Worm (Caenorhabditis elegans) whole organism, L4 larva: ENCODE results near the gene C13C4.8.

ENCODE experiments used
- ZK337.2 ChIP-seq: fragments of 200-800 bp; sonication (Bioruptor generic); IDR thresholded peaks from 2 replicates; pipeline ENCODE4 v1.3.6; 2022; ENCODE audit warnings: missing genetic modification reagents, missing genetic modification characterization, missing compliant biosample characterization
- ZK546.5 ChIP-seq, 2 experiments: sonication (generic microtip); optimal IDR thresholded peaks; 2 replicates each; lab custom pipeline; 2017; ENCODE audit warnings: missing biosample characterization in 2 of 2, missing genetic modification characterization in 2 of 2
- aha-1 ChIP-seq: fragments of 150-350 bp; peaks from one replicate; lab custom pipeline; 2014; ENCODE audit warnings: missing biosample characterization, missing genetic modification characterization
- arid-1 ChIP-seq: fragments of 200-800 bp; sonication (Bioruptor generic); conservative IDR thresholded peaks from 2 replicates; pipeline ENCODE4 v1.3.6; 2022; ENCODE audit warnings: missing genetic modification reagents, missing genetic modification characterization, missing compliant biosample characterization
- ceh-62 ChIP-seq: sonication (generic microtip); optimal IDR thresholded peaks from 2 replicates; lab custom pipeline; 2017; ENCODE audit warnings: missing biosample characterization, missing genetic modification characterization
- daf-12 ChIP-seq: fragments of 150-350 bp; optimal IDR thresholded peaks from 2 replicates; lab custom pipeline; 2014; ENCODE audit warnings: missing biosample characterization, missing genetic modification reagents, missing genetic modification characterization
- daf-16 ChIP-seq, 3 experiments: sonication (generic microtip); optimal IDR thresholded peaks; 2 replicates each; lab custom pipeline; 2016 to 2017; ENCODE audit warnings: missing genetic modification characterization in 3 of 3, missing genetic modification reagents in 3 of 3, mild to moderate bottlenecking in 2 of 3, missing compliant biosample characterization in 2 of 3, missing biosample characterization in 1 of 3, moderate library complexity in 1 of 3
- daf-19 ChIP-seq: fragments of 200-800 bp; sonication (Bioruptor generic); conservative IDR thresholded peaks from 2 replicates; pipeline ENCODE4 v1.3.6; 2022; ENCODE audit warnings: missing genetic modification characterization, missing compliant biosample characterization
- dmd-6 ChIP-seq: fragments of 200-800 bp; sonication (Bioruptor generic); IDR thresholded peaks from 2 replicates; pipeline ENCODE4 v1.3.6; 2022; ENCODE audit warnings: missing genetic modification reagents, missing genetic modification characterization, missing compliant biosample characterization
- duxl-1 ChIP-seq: sonication (generic microtip); optimal IDR thresholded peaks from 2 replicates; lab custom pipeline; 2016; ENCODE audit warnings: mild to moderate bottlenecking, missing genetic modification characterization, moderate library complexity, missing compliant biosample characterization; ENCODE audit not compliant: poor library complexity
- dve-1 ChIP-seq: sonication (generic microtip); optimal IDR thresholded peaks from 2 replicates; lab custom pipeline; 2017; ENCODE audit warnings: antibody characterized with exemption, mild to moderate bottlenecking, missing genetic modification characterization, missing compliant biosample characterization; ENCODE audit not compliant: insufficient read depth
- egl-43 ChIP-seq: fragments of 200-800 bp; sonication (Bioruptor generic); IDR thresholded peaks from 2 replicates; pipeline ENCODE4 v1.3.6; 2022; ENCODE audit warnings: missing genetic modification reagents, missing genetic modification characterization, missing compliant biosample characterization
- hif-1 ChIP-seq, 2 experiments: sonication (generic microtip); optimal IDR thresholded peaks; 2 replicates each; lab custom pipeline; 2016 to 2017; ENCODE audit warnings: missing compliant biosample characterization in 2 of 2, missing genetic modification characterization in 2 of 2, missing genetic modification reagents in 2 of 2, missing genotype in 2 of 2, mild to moderate bottlenecking in 1 of 2
- hlh-11 ChIP-seq: fragments of 200-800 bp; sonication (Bioruptor generic); optimal IDR thresholded peaks from 2 replicates; lab custom pipeline; 2018; ENCODE audit warnings: mild to moderate bottlenecking, missing genetic modification characterization, missing compliant biosample characterization
- hlh-30 ChIP-seq: sonication (generic microtip); optimal IDR thresholded peaks from 2 replicates; lab custom pipeline; 2017; ENCODE audit warnings: antibody characterized with exemption, mild to moderate bottlenecking, missing genetic modification characterization, missing compliant biosample characterization; ENCODE audit not compliant: insufficient read depth
- hmg-1.1 ChIP-seq: fragments of 200-800 bp; sonication (Bioruptor generic); IDR thresholded peaks from 2 replicates; pipeline ENCODE4 v1.3.6; 2022; ENCODE audit warnings: missing genetic modification reagents, missing genetic modification characterization, missing compliant biosample characterization
- lim-7 ChIP-seq: fragments of 200-800 bp; sonication (Bioruptor generic); IDR thresholded peaks from 2 replicates; pipeline ENCODE4 v1.3.6; 2022; ENCODE audit warnings: missing genetic modification characterization, missing compliant biosample characterization
- lin-38 ChIP-seq: fragments of 200-800 bp; sonication (Bioruptor generic); IDR thresholded peaks from 2 replicates; pipeline ENCODE4 v1.3.6; 2022; ENCODE audit warnings: missing genetic modification reagents, missing genetic modification characterization, missing compliant biosample characterization
- lin-39 ChIP-seq: fragments of 150-350 bp; optimal IDR thresholded peaks from 2 replicates; lab custom pipeline; 2014; ENCODE audit warnings: missing biosample characterization, missing genetic modification reagents, missing genetic modification characterization
- lsy-2 ChIP-seq, 2 experiments: fragments of 150-350 bp in 1 of 2; sonication (generic microtip) in 1 of 2; optimal IDR thresholded peaks; 2 replicates each; lab custom pipeline; 2014 to 2017; ENCODE audit warnings: missing biosample characterization in 2 of 2, missing genetic modification characterization in 2 of 2
- madf-9 ChIP-seq: fragments of 200-800 bp; sonication (Bioruptor generic); conservative IDR thresholded peaks from 2 replicates; pipeline ENCODE4 v1.3.6; 2022; ENCODE audit warnings: missing genetic modification reagents, missing genetic modification characterization, missing compliant biosample characterization
- mdl-1 ChIP-seq, 2 experiments: fragments of 150-350 bp in 1 of 2; sonication (generic microtip) in 1 of 2; optimal IDR thresholded peaks; 2 replicates each; lab custom pipeline; 2014 to 2017; ENCODE audit warnings: missing biosample characterization in 2 of 2, missing genetic modification characterization in 2 of 2
- mep-1 ChIP-seq: fragments of 150-350 bp; sonication (generic microtip); optimal IDR thresholded peaks from 3 replicates; lab custom pipeline; 2014; ENCODE audit warnings: missing biosample characterization, missing genetic modification characterization
- nhr-10 ChIP-seq: fragments of 150-350 bp; optimal IDR thresholded peaks from 2 replicates; lab custom pipeline; 2014; ENCODE audit warnings: missing biosample characterization, missing genetic modification characterization
- nhr-102 ChIP-seq: sonication (generic microtip); optimal IDR thresholded peaks from 2 replicates; lab custom pipeline; 2016; ENCODE audit warnings: mild to moderate bottlenecking, missing genetic modification characterization, moderate library complexity, missing compliant biosample characterization
- nhr-237 ChIP-seq: sonication (generic microtip); optimal IDR thresholded peaks from 2 replicates; lab custom pipeline; 2017; ENCODE audit warnings: missing biosample characterization, missing genetic modification characterization
- nhr-28 ChIP-seq: fragments of 150-350 bp; optimal IDR thresholded peaks from 2 replicates; lab custom pipeline; 2014; ENCODE audit warnings: missing biosample characterization, missing genetic modification characterization
- nhr-6 ChIP-seq: fragments of 150-350 bp; optimal IDR thresholded peaks from 2 replicates; lab custom pipeline; 2014; ENCODE audit warnings: missing biosample characterization, missing genetic modification characterization
- nhr-76 ChIP-seq: fragments of 150-350 bp; optimal IDR thresholded peaks from 2 replicates; lab custom pipeline; 2014; ENCODE audit warnings: missing biosample characterization, missing genetic modification characterization
- nhr-77 ChIP-seq: fragments of 150-350 bp; optimal IDR thresholded peaks from 2 replicates; lab custom pipeline; 2014; ENCODE audit warnings: missing biosample characterization, missing genetic modification characterization
- pqm-1 ChIP-seq: sonication (generic microtip); optimal IDR thresholded peaks from 2 replicates; lab custom pipeline; 2017; ENCODE audit warnings: missing biosample characterization, missing genetic modification characterization
- spr-1 ChIP-seq: sonication (generic microtip); optimal IDR thresholded peaks from 2 replicates; lab custom pipeline; 2016; ENCODE audit warnings: mild to moderate bottlenecking, missing genetic modification characterization, missing compliant biosample characterization

C13C4.8 gene

DNA sequence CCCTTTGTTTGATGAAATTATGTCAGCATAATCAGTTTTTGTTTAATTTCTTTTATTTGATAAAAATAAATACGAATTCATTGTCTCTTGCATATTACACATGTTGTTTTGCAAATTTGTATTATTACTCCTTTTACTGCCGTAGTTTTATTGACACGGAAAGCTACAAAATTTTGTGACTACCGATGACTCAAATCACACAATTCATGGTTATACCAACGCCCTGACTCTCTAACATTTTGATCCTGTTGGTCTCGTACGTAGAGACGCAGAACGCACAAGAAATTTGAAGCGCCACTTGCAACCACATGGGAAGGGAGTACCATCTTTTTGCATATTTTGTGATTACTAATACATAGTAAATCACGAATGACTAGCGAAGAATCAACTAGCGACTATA lies 21.9 kb upstream of the C13C4.8 start, which contains the start of gene nhr-207:
nhr-207 (plus strand) TSS at position 282 of the 400 bp plus-strand sequence.
- TF ChIP-seq nhr-237 (tag; lab: Kevin White, UChicago) (no peak), daf-16 (GFP tag; optimal IDR thresholded peaks at IDR 0.05; lab: Kevin White, UChicago) (no peak), daf-16 (tag; optimal IDR thresholded peaks at IDR 0.05; lab: Kevin White, UChicago) (peak; percentile 51), nhr-77 (tag; lab: Kevin White, UChicago) (peak; percentile 20), mdl-1 (tag; optimal IDR thresholded peaks at IDR 0.05; lab: Kevin White, UChicago) (peak in 1 of 2 experiments; percentile 71), daf-19 (GFP tag; lab: Robert Waterston, UW) (no peak), nhr-28 (tag; lab: Kevin White, UChicago) (peak; percentile 95), nhr-102 (tag; lab: Kevin White, UChicago) (peak; percentile 54), dmd-6 (peak; percentile 85), mep-1 (tag; lab: Kevin White, UChicago) (no peak), duxl-1 (no peak), hlh-11 (tag; lab: Kevin White, UChicago) (peak; percentile 39), ZK337.2 (no peak), dve-1 (tag; lab: Kevin White, UChicago) (peak; percentile 45), nhr-6 (tag; lab: Kevin White, UChicago) (peak; percentile 85), daf-12 (tag; lab: Kevin White, UChicago) (no peak)

DNA sequence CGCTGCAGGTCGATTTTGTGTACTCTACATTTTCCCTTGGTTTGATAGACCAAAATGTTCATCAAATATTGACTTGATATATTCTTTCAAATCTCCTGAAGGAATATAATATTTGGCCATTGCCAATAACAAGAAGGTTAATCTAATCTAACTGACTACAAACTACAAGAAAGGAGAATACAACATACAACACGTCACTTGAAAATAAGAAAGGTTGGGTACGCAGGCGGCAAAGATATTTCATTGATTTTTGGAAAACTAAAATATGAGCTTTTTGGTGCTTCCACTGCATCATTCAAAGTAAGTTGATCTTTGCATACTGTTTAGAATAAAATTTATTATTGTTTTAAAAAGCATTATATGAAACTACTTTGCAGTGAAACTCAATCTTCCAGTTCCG lies 19.7 kb upstream of the C13C4.8 start, which contains the start of gene nhr-209:
nhr-209 (plus strand) TSS at position 27 of the 400 bp plus-strand sequence.
- no peak for TF ChIP-seq ZK546.5 (tag; optimal IDR thresholded peaks at IDR 0.05; lab: Kevin White, UChicago)
- peak; percentile 82 for TF ChIP-seq nhr-28 (tag; lab: Kevin White, UChicago)

DNA sequence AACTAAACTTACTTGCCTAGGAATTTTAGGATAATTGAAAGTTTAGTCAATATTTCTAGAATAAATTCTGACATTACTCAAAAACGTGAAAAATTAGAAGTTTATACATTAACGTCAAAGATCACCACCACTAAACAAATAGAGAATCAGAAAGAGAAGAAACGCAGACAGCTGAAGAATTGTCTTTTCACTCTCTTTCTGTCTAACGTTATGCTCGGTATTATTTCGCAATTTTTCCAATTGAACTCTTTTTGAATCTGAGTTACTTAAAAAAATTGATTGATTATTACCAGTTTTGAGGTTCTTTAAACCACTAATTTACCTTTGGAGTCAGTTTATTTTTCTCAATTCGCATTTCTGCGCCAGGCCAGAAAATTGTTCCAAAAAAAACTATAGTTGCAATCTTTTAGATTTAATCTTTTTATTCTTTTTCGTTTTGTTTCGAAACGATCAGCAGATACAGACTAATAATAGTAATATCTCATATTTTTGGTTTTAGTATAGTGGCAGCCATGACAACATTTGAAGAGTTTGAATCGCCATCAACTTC lies 16.9 kb upstream of the C13C4.8 start, which contains the start of gene nhr-154:
nhr-154 (plus strand) TSS at position 500 of the 550 bp plus-strand sequence.
- TF ChIP-seq daf-16 (GFP tag; optimal IDR thresholded peaks at IDR 0.05; lab: Kevin White, UChicago) = no peak
- peak; percentile 33 for TF ChIP-seq daf-16 (tag; optimal IDR thresholded peaks at IDR 0.05; lab: Kevin White, UChicago)
- peak; percentile 39 for TF ChIP-seq nhr-28 (tag; lab: Kevin White, UChicago)
- peak; percentile 6; the same call in 1 of the 2 replicates for TF ChIP-seq dmd-6
- TF ChIP-seq ceh-62 (tag; lab: Kevin White, UChicago) = no peak
- TF ChIP-seq dve-1 (tag; lab: Kevin White, UChicago) = peak; percentile 48
- TF ChIP-seq spr-1 = no peak
- peak; percentile 52; the same call in 1 of the 2 replicates for TF ChIP-seq hmg-1.1 (GFP tag; lab: Robert Waterston, UW)
- no peak for TF ChIP-seq madf-9 (GFP tag; lab: Robert Waterston, UW)
- no peak for TF ChIP-seq nhr-10 (tag; lab: Kevin White, UChicago)
- TF ChIP-seq nhr-76 (tag; lab: Kevin White, UChicago) = no peak
- peak; percentile 4 for TF ChIP-seq pqm-1 (tag; lab: Kevin White, UChicago)
- TF ChIP-seq daf-12 (tag; lab: Kevin White, UChicago) = no peak
- peak; percentile 20 for TF ChIP-seq mep-1 (tag; lab: Kevin White, UChicago)
- TF ChIP-seq lin-39 (tag; lab: Kevin White, UChicago) = no peak
- TF ChIP-seq arid-1 (GFP tag; lab: Robert Waterston, UW) = no peak
- peak; percentile 81 for TF ChIP-seq nhr-6 (tag; lab: Kevin White, UChicago)
- no peak for TF ChIP-seq lim-7 (GFP tag; lab: Robert Waterston, UW)
- peak in 1 of 2 experiments; percentile 49 for TF ChIP-seq lsy-2 (tag; optimal IDR thresholded peaks at IDR 0.05; lab: Kevin White, UChicago)
- TF ChIP-seq aha-1 (tag; lab: Kevin White, UChicago) = peak; percentile 52
- peak in 1 of 2 experiments; percentile 62 for TF ChIP-seq hif-1 (tag; optimal IDR thresholded peaks at IDR 0.05; lab: Kevin White, UChicago)
- TF ChIP-seq, all 104 proteins: peak for 11

DNA sequence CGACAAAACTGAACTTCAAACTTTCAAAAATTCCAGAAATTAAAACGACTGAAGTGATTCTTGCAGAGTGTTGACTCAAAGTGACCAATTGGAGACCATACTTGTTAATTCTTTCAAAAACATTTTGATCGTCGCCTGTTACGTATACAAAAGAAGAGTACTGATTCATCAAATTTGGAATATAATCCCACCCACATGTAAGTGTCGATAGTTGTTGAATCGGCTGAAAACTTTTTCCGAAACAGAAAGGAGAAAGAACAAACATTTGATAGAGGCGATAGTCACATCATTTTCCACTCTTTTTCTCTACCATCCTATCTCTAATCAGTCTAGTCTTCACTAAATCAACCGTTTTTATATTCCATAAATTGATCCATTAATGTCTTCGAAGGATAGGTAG lies 13.9 kb upstream of the C13C4.8 start, which contains the start of gene nhr-153:
nhr-153 (plus strand) TSS at position 301 of the 400 bp plus-strand sequence.
- TF ChIP-seq hlh-30 (tag; lab: Kevin White, UChicago) (no peak), lin-38 (GFP tag; lab: Robert Waterston, UW) (no peak), egl-43 (no peak), aha-1 (tag; lab: Kevin White, UChicago) (peak; percentile 67), ceh-62 (tag; lab: Kevin White, UChicago) (no peak), nhr-28 (tag; lab: Kevin White, UChicago) (peak; percentile 19), hmg-1.1 (GFP tag; lab: Robert Waterston, UW) (no peak)
- TF ChIP-seq, all 104 proteins: peak for 2
